Worm (Caenorhabditis elegans): ENCODE measurements around the gene F49C12.6.

DNA sequence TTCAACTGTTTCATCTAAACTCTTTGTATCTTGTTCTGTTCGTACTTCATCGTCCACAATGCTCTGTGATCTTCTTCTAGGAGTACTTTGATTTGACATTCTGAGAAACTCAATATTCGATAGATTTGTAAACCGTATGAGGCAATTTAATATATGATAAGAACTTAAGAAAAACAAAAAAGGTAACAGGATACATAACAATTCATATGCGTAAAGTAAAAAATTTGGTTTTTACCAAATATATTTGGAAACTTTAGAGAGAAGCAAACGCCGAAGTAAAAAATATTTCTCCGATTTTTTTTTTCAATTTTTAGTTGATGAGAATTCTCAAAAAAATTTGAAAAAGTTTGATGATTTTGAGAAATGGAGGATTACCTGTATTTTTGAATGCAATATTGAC, 42.4 kb downstream of the F49C12.6 start, which contains the start of gene Y11D7A.19:
- TF ChIP-seq him-1 (tag; optimal IDR thresholded peaks at IDR 0.05) (no peak), dao-5 (tag; optimal IDR thresholded peaks at IDR 0.05) (no peak), W03F9.2 (tag; optimal IDR thresholded peaks at IDR 0.05) (no peak)
